Fruit fly (Drosophila melanogaster) whole organism, prepupa: Measurements from ENCODE around the gene CtsB.

Source experiments
- CG10631 ChIP-seq: fragments of 200-800 bp; sonication (Bioruptor generic); optimal IDR thresholded peaks from 2 replicates; lab custom pipeline; 2016; ENCODE audit warnings: missing biosample characterization, missing genetic modification characterization
- CG10669 ChIP-seq: fragments of 200-800 bp; sonication (Bioruptor generic); optimal IDR thresholded peaks from 3 replicates; lab custom pipeline; 2018; ENCODE audit warnings: missing biosample characterization, mild to moderate bottlenecking, missing genetic modification characterization, moderate library complexity
- CG11294 ChIP-seq: fragments of 200-800 bp; sonication (Bioruptor generic); IDR thresholded peaks from 2 replicates; pipeline ENCODE4 v1.3.6; 2022; ENCODE audit warnings: missing biosample characterization, missing genetic modification characterization
- CG11902 ChIP-seq: fragments of 200-800 bp; sonication (Bioruptor generic); optimal IDR thresholded peaks from 3 replicates; lab custom pipeline; 2016; ENCODE audit warnings: missing biosample characterization, missing genetic modification characterization
- CG15336 ChIP-seq: fragments of 200-800 bp; sonication (Bioruptor generic); IDR thresholded peaks from 2 replicates; pipeline ENCODE4 v1.3.6; 2022; ENCODE audit warnings: missing biosample characterization, missing genetic modification characterization
- CG1621 ChIP-seq: fragments of 200-800 bp; sonication (Bioruptor generic); optimal IDR thresholded peaks from 3 replicates; lab custom pipeline; 2018; ENCODE audit warnings: missing biosample characterization, mild to moderate bottlenecking, missing genetic modification characterization
- CG3032 ChIP-seq: fragments of 200-800 bp; optimal IDR thresholded peaks from 2 replicates; lab custom pipeline; 2019; ENCODE audit warnings: missing biosample characterization, mild to moderate bottlenecking, missing genetic modification characterization, moderate library complexity
- CG31627 ChIP-seq: fragments of 200-800 bp; sonication (Bioruptor generic); optimal IDR thresholded peaks from 3 replicates; lab custom pipeline; 2016; ENCODE audit warnings: missing biosample characterization, missing genetic modification characterization
- CG32006 ChIP-seq: fragments of 200-800 bp; sonication (Bioruptor generic); optimal IDR thresholded peaks from 3 replicates; lab custom pipeline; 2017; ENCODE audit warnings: missing biosample characterization, mild to moderate bottlenecking, missing genetic modification characterization
- CG4318 ChIP-seq: fragments of 200-800 bp; sonication (Bioruptor generic); optimal IDR thresholded peaks from 3 replicates; lab custom pipeline; 2017; ENCODE audit warnings: missing biosample characterization, mild to moderate bottlenecking, missing genetic modification characterization
- CG6163 ChIP-seq: fragments of 200-800 bp; sonication (Bioruptor generic); IDR thresholded peaks from 3 replicates; pipeline ENCODE4 v1.3.6; 2022; ENCODE audit warnings: missing biosample characterization, missing genetic modification characterization
- CG6792 ChIP-seq: fragments of 200-800 bp; sonication (Bioruptor generic); optimal IDR thresholded peaks from 3 replicates; lab custom pipeline; 2016; ENCODE audit warnings: missing biosample characterization, missing genetic modification characterization
- CG6808 ChIP-seq: fragments of 200-800 bp; sonication (Bioruptor generic); optimal IDR thresholded peaks from 3 replicates; lab custom pipeline; 2017; ENCODE audit warnings: missing biosample characterization, missing genetic modification characterization, mild to moderate bottlenecking, moderate library complexity, missing genetic modification reagents
- CG6854 ChIP-seq: fragments of 200-800 bp; sonication (Bioruptor generic); optimal IDR thresholded peaks from 2 replicates; lab custom pipeline; 2017; ENCODE audit warnings: missing biosample characterization, mild to moderate bottlenecking, missing genetic modification characterization
- CG7368 ChIP-seq: fragments of 200-800 bp; sonication (Bioruptor generic); optimal IDR thresholded peaks from 3 replicates; lab custom pipeline; 2016; ENCODE audit warnings: missing biosample characterization, missing genetic modification characterization
- CG8119 ChIP-seq: fragments of 200-800 bp; sonication (Bioruptor generic); IDR thresholded peaks from 3 replicates; pipeline ENCODE4 v1.3.6; 2022; ENCODE audit warnings: missing biosample characterization, missing genetic modification characterization
- CG8319 ChIP-seq: fragments of 200-800 bp; sonication (Bioruptor generic); optimal IDR thresholded peaks from 3 replicates; lab custom pipeline; 2016; ENCODE audit warnings: missing biosample characterization, missing genetic modification characterization
- CG8632 ChIP-seq: fragments of 200-800 bp; sonication (Bioruptor generic); optimal IDR thresholded peaks from 3 replicates; lab custom pipeline; 2016; ENCODE audit warnings: missing biosample characterization, missing genetic modification characterization
- CG9139 ChIP-seq: fragments of 200-800 bp; sonication (Bioruptor generic); optimal IDR thresholded peaks from 3 replicates; lab custom pipeline; 2017; ENCODE audit warnings: missing biosample characterization, mild to moderate bottlenecking, missing genetic modification characterization
- Eip75B ChIP-seq: fragments of 200-800 bp; sonication (Bioruptor generic); optimal IDR thresholded peaks from 3 replicates; lab custom pipeline; 2016; ENCODE audit warnings: missing biosample characterization, missing genetic modification characterization
- Ets96B ChIP-seq: fragments of 200-800 bp; optimal IDR thresholded peaks from 2 replicates; lab custom pipeline; 2019; ENCODE audit warnings: missing biosample characterization, mild to moderate bottlenecking, missing genetic modification characterization, moderate library complexity
- Hr38 ChIP-seq: sonication (Bioruptor generic); optimal IDR thresholded peaks from 2 replicates; lab custom pipeline; 2016; ENCODE audit warnings: missing biosample characterization, missing genetic modification characterization
- Hr39 ChIP-seq: fragments of 200-800 bp; sonication (Bioruptor generic); optimal IDR thresholded peaks from 2 replicates; lab custom pipeline; 2016; ENCODE audit warnings: missing biosample characterization, missing genetic modification characterization
- Hr4 ChIP-seq: fragments of 200-800 bp; sonication (Bioruptor generic); optimal IDR thresholded peaks from 3 replicates; lab custom pipeline; 2016; ENCODE audit warnings: missing biosample characterization, missing genetic modification characterization
- Met ChIP-seq: fragments of 200-800 bp; sonication (Bioruptor generic); optimal IDR thresholded peaks from 3 replicates; lab custom pipeline; 2016; ENCODE audit warnings: missing biosample characterization, missing genetic modification characterization
- OdsH ChIP-seq: fragments of 200-800 bp; sonication (Bioruptor generic); optimal IDR thresholded peaks from 3 replicates; lab custom pipeline; 2016; ENCODE audit warnings: missing biosample characterization, missing genetic modification characterization
- Smox ChIP-seq: fragments of 200-800 bp; sonication (Bioruptor generic); optimal IDR thresholded peaks from 3 replicates; lab custom pipeline; 2016; ENCODE audit warnings: missing biosample characterization, missing genetic modification characterization
- achi ChIP-seq: fragments of 200-800 bp; sonication (Bioruptor generic); optimal IDR thresholded peaks from 3 replicates; lab custom pipeline; 2016; ENCODE audit warnings: missing biosample characterization, missing genetic modification characterization
- acj6 ChIP-seq: fragments of 200-800 bp; sonication (Bioruptor generic); optimal IDR thresholded peaks from 3 replicates; lab custom pipeline; 2016; ENCODE audit warnings: missing biosample characterization, missing genetic modification characterization
- cyc ChIP-seq: fragments of 200-800 bp; sonication (Bioruptor generic); optimal IDR thresholded peaks from 3 replicates; lab custom pipeline; 2016; ENCODE audit warnings: missing biosample characterization, missing genetic modification characterization
- dac ChIP-seq: fragments of 200-800 bp; sonication (Bioruptor generic); optimal IDR thresholded peaks from 2 replicates; lab custom pipeline; 2017; ENCODE audit warnings: missing biosample characterization, mild to moderate bottlenecking, missing genetic modification characterization
- dsx ChIP-seq: fragments of 200-800 bp; optimal IDR thresholded peaks from 3 replicates; lab custom pipeline; 2019; ENCODE audit warnings: missing biosample characterization, mild to moderate bottlenecking, missing genetic modification characterization, moderate library complexity; ENCODE audit not compliant: poor library complexity, severe bottlenecking
- eg ChIP-seq: fragments of 200-800 bp; sonication (Bioruptor generic); IDR thresholded peaks from 3 replicates; pipeline ENCODE4 v1.3.6; 2022; ENCODE audit warnings: missing biosample characterization, missing genetic modification characterization
- esn ChIP-seq: fragments of 200-800 bp; sonication (Bioruptor generic); optimal IDR thresholded peaks from 2 replicates; lab custom pipeline; 2016; ENCODE audit warnings: missing biosample characterization, mild to moderate bottlenecking, missing genetic modification characterization, moderate library complexity
- fd59A ChIP-seq: fragments of 200-800 bp; sonication (Bioruptor generic); optimal IDR thresholded peaks from 2 replicates; lab custom pipeline; 2017; ENCODE audit warnings: missing biosample characterization, mild to moderate bottlenecking, missing genetic modification characterization, missing genetic modification reagents
- fd85E ChIP-seq: fragments of 200-800 bp; sonication (Bioruptor generic); optimal IDR thresholded peaks from 3 replicates; lab custom pipeline; 2016; ENCODE audit warnings: missing biosample characterization, missing genetic modification characterization
- fkh ChIP-seq: fragments of 200-800 bp; sonication (Bioruptor generic); optimal IDR thresholded peaks from 3 replicates; lab custom pipeline; 2017; ENCODE audit warnings: missing biosample characterization, mild to moderate bottlenecking, missing genetic modification characterization, moderate library complexity
- pdm3 ChIP-seq: fragments of 200-800 bp; sonication (Bioruptor generic); optimal IDR thresholded peaks from 3 replicates; lab custom pipeline; 2016; ENCODE audit warnings: missing biosample characterization, missing genetic modification characterization
- ss ChIP-seq, 2 experiments: fragments of 200-800 bp; sonication (Bioruptor generic); optimal IDR thresholded peaks; 2 replicates in 1 of 2; 3 replicates in 1 of 2; lab custom pipeline; 2017 to 2018; ENCODE audit warnings: mild to moderate bottlenecking in 2 of 2, missing biosample characterization in 2 of 2, missing genetic modification characterization in 2 of 2, moderate library complexity in 1 of 2
- svp ChIP-seq: fragments of 200-800 bp; sonication (Bioruptor generic); peaks from one replicate; lab custom pipeline; 2016; ENCODE audit warnings: missing biosample characterization, missing genetic modification characterization
- topi ChIP-seq: fragments of 200-800 bp; sonication (Bioruptor generic); optimal IDR thresholded peaks from 3 replicates; lab custom pipeline; 2016; ENCODE audit warnings: missing biosample characterization, missing genetic modification characterization

Gene CtsB

dm6 chrX:13762372-13762883 is 19.5 kb downstream of the CtsB start, which contains the start of gene rdgB (continued):
- TF ChIP-seq CG10669 (GFP tag; lab: Kevin White, UChicago) (peak; percentile 100), dac (GFP tag; lab: Kevin White, UChicago) (peak; percentile 81), Eip75B (GFP tag; lab: Kevin White, UChicago) (peak; percentile 76), Hr39 (peak; percentile 73), CG11294 (peak; percentile 39; the same call in 1 of the 2 replicates), CG6854 (GFP tag; lab: Kevin White, UChicago) (peak; percentile 21), CG15336 (GFP tag; lab: Robert Waterston, UW) (peak; percentile 78), Ets96B (tag; lab: Kevin White, UChicago) (peak; percentile 71), fd59A (GFP tag; lab: Kevin White, UChicago) (peak; percentile 81), CG10631 (GFP tag; lab: Kevin White, UChicago) (peak; percentile 86), Met (GFP tag; lab: Kevin White, UChicago) (peak; percentile 82), esn (GFP tag; lab: Kevin White, UChicago) (peak; percentile 88), eg (peak; percentile 64; the same call in 2 of the 3 replicates), CG7368 (GFP tag; lab: Kevin White, UChicago) (peak; percentile 11), CG31627 (GFP tag; lab: Kevin White, UChicago) (peak; percentile 72), achi (GFP tag; lab: Kevin White, UChicago) (peak; percentile 86), CG11902 (GFP tag; lab: Kevin White, UChicago) (peak; percentile 76), CG32006 (GFP tag; lab: Kevin White, UChicago) (peak; percentile 95), CG6163 (peak; percentile 68; the same call in 2 of the 3 replicates), CG8319 (peak; percentile 54), CG8632 (peak; percentile 83), Hr4 (GFP tag; lab: Kevin White, UChicago) (peak; percentile 85)

- no peak for TF ChIP-seq dsx (GFP tag; lab: Kevin White, UChicago)
- TF ChIP-seq dac (GFP tag; lab: Kevin White, UChicago): no peak
- peak; percentile 29 for TF ChIP-seq fkh (GFP tag; lab: Kevin White, UChicago)
- TF ChIP-seq cyc (GFP tag; lab: Kevin White, UChicago): no peak
- TF ChIP-seq ss (GFP tag; optimal IDR thresholded peaks at IDR 0.05; lab: Kevin White, UChicago): no peak
- no peak for TF ChIP-seq CG3032 (tag; lab: Kevin White, UChicago)
- TF ChIP-seq CG11902 (GFP tag; lab: Kevin White, UChicago): no peak
- TF ChIP-seq svp: no peak
- no peak for TF ChIP-seq CG6808 (GFP tag; lab: Kevin White, UChicago)
- no peak for TF ChIP-seq Eip75B (GFP tag; lab: Kevin White, UChicago)
- peak; percentile 51 for TF ChIP-seq CG1621 (tag; lab: Kevin White, UChicago)
- no peak for TF ChIP-seq Hr39
- TF ChIP-seq CG8119 (GFP tag; lab: Robert Waterston, UW): no peak
- TF ChIP-seq eg: no peak
Measured at dm6 chrX:13761762-13762371, 20.1 kb downstream of the CtsB start.

dm6 chrX:13758989-13759549 is 22.9 kb downstream of the CtsB start, which contains the start of gene Yp3:
Gene Yp3, plus strand, starts transcription at chrX:13759546.
- TF ChIP-seq svp (peak; percentile 38), CG8119 (GFP tag; lab: Robert Waterston, UW) (no peak), esn (GFP tag; lab: Kevin White, UChicago) (no peak)

- TF ChIP-seq CG9139 (GFP tag; lab: Kevin White, UChicago) (no peak), eg (peak; percentile 43; the same call in 1 of the 3 replicates), cyc (GFP tag; lab: Kevin White, UChicago) (peak; percentile 8), fkh (GFP tag; lab: Kevin White, UChicago) (peak; percentile 77), OdsH (peak; percentile 46), CG10631 (GFP tag; lab: Kevin White, UChicago) (peak; percentile 35), svp (peak; percentile 55), CG6792 (GFP tag; lab: Kevin White, UChicago) (peak; percentile 1), Smox (GFP tag; lab: Kevin White, UChicago) (peak; percentile 44), CG32006 (GFP tag; lab: Kevin White, UChicago) (peak; percentile 1), achi (GFP tag; lab: Kevin White, UChicago) (peak; percentile 34), CG15336 (GFP tag; lab: Robert Waterston, UW) (peak; percentile 37; the same call in 1 of the 2 replicates), acj6 (peak; percentile 38), Ets96B (tag; lab: Kevin White, UChicago) (peak; percentile 13), esn (GFP tag; lab: Kevin White, UChicago) (peak; percentile 27), topi (GFP tag; lab: Kevin White, UChicago) (peak; percentile 19), fd85E (GFP tag; lab: Kevin White, UChicago) (no peak), pdm3 (GFP tag; lab: Kevin White, UChicago) (peak; percentile 28), CG4318 (GFP tag; lab: Kevin White, UChicago) (no peak), CG3032 (tag; lab: Kevin White, UChicago) (peak; percentile 22), Hr38 (GFP tag; lab: Kevin White, UChicago) (no peak)
Measured at dm6 chrX:13756776-13757312, 25.1 kb downstream of the CtsB start, which contains the start of the genes CG32625 and Rtc1. Gene CG32625, minus strand, starts transcription at chrX:13756826. Gene Rtc1, plus strand, starts transcription at chrX:13757179.
